Worm (Caenorhabditis elegans) whole organism, dauer: ENCODE measurements around the gene T10B10.8.

Source experiments
- unc-62 ChIP-seq: sonication (generic microtip); optimal IDR thresholded peaks from 2 replicates; lab custom pipeline; 2017; ENCODE audit warnings: missing biosample characterization, missing genetic modification reagents, missing genetic modification characterization

Gene T10B10.8

ce11 chrX:15126736-15127135, 39.3 kb downstream of the T10B10.8 start:
- no peak for TF ChIP-seq unc-62 (GFP tag; lab: Kevin White, UChicago)

ce11 chrX:15125138-15125537, 40.9 kb downstream of the T10B10.8 start:
- no peak for TF ChIP-seq unc-62 (GFP tag; lab: Kevin White, UChicago)

ce11 chrX:15120545-15120944, 45.5 kb downstream of the T10B10.8 start:
- TF ChIP-seq unc-62 (GFP tag; lab: Kevin White, UChicago): no peak

- no peak for TF ChIP-seq unc-62 (GFP tag; lab: Kevin White, UChicago)
Measured at ce11 chrX:15116514-15116913, 49.5 kb downstream of the T10B10.8 start, which contains the start of gene R07D5.2. Gene R07D5.2, minus strand, starts transcription at chrX:15116614.

ce11 chrX:15115748-15116147, 50.3 kb downstream of the T10B10.8 start:
- no peak for TF ChIP-seq unc-62 (GFP tag; lab: Kevin White, UChicago)

ce11 chrX:15112172-15112571, 53.9 kb downstream of the T10B10.8 start:
- no peak for TF ChIP-seq unc-62 (GFP tag; lab: Kevin White, UChicago)
